Worm (Caenorhabditis elegans): Measurements from ENCODE around the gene ZK675.4.

ZK675.4 gene

DNA sequence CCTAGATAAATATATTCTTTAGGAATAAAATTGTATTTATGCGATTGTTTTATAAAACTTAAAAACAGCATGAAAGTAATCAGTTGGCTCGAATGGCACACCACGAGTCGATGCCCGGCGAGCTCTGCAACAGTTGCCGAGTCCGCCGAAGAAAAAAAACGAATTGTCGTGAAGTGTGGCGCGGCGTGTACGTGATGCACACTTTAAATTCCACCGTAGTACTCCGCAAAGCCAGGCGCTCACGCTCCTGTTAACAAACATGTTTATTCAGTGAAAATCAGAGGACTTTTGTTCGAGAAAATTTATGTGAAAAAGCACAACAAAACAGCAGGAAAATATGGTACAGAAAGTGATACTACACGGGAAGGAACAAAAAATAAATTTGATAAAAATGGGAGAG is 40.5 kb upstream of the ZK675.4 start (continued):
- TF ChIP-seq sptf-2 (GFP tag; optimal IDR thresholded peaks at IDR 0.05) (no peak), ceh-100 (GFP tag; IDR thresholded peaks at IDR 0.05) (peak; percentile 49; the same call in 1 of the 2 replicates), snpc-4 (GFP tag; optimal IDR thresholded peaks at IDR 0.05) (no peak), snpc-4 (tag; optimal IDR thresholded peaks at IDR 0.05) (peak in 1 of 4 experiments; percentile 39), B0019.2 (GFP tag; conservative IDR thresholded peaks at IDR 0.05) (no peak), ceh-91 (GFP tag; IDR thresholded peaks at IDR 0.05) (no peak), hlh-26 (GFP tag; conservative IDR thresholded peaks at IDR 0.05) (no peak), gei-17 (GFP tag; optimal IDR thresholded peaks at IDR 0.05) (no peak), ceh-58 (GFP tag; IDR thresholded peaks at IDR 0.05) (no peak), ceh-79 (tag; optimal IDR thresholded peaks at IDR 0.05) (no peak), hsf-1 (GFP tag; IDR thresholded peaks at IDR 0.05) (no peak), somi-1 (GFP tag; optimal IDR thresholded peaks at IDR 0.05) (no peak), dpff-1 (tag; optimal IDR thresholded peaks at IDR 0.05) (no peak), ekl-4 (GFP tag; IDR thresholded peaks at IDR 0.05) (peak; percentile 54; the same call in 1 of the 2 replicates), aptf-3 (GFP tag; IDR thresholded peaks at IDR 0.05) (no peak), lin-54 (GFP tag; optimal IDR thresholded peaks at IDR 0.05) (peak; percentile 51), attf-3 (GFP tag; conservative IDR thresholded peaks at IDR 0.05) (peak; percentile 73), ets-4 (GFP tag; optimal IDR thresholded peaks at IDR 0.05) (no peak), efl-1 (GFP tag; optimal IDR thresholded peaks at IDR 0.05) (no peak), K12H6.12 (tag; optimal IDR thresholded peaks at IDR 0.05) (peak; percentile 31), sdz-38 (tag; optimal IDR thresholded peaks at IDR 0.05) (no peak), snpc-1.3 (tag; optimal IDR thresholded peaks at IDR 0.05; ENCODE audit: insufficient read depth) (no peak), attf-6 (GFP tag; IDR thresholded peaks at IDR 0.05) (no peak), zfh-2 (GFP tag; conservative IDR thresholded peaks at IDR 0.05) (no peak), T26A5.8 (tag; optimal IDR thresholded peaks at IDR 0.05) (no peak), Y53G8AR.9 (GFP tag; conservative IDR thresholded peaks at IDR 0.05) (no peak), let-526 (GFP tag; IDR thresholded peaks at IDR 0.05) (no peak), xnd-1 (tag; optimal IDR thresholded peaks at IDR 0.05) (peak; percentile 33), hmg-20 (GFP tag; IDR thresholded peaks at IDR 0.05) (no peak), dox-1 (GFP tag; IDR thresholded peaks at IDR 0.05) (0 out of 2 replicates have a peak, but pooled peaks have one; percentile 7), ztf-18 (tag; optimal IDR thresholded peaks at IDR 0.05) (peak; percentile 1), madf-8 (GFP tag; conservative IDR thresholded peaks at IDR 0.05) (no peak), F22D6.2 (tag; optimal IDR thresholded peaks at IDR 0.05) (no peak), B0261.1 (tag; optimal IDR thresholded peaks at IDR 0.05) (no peak), snpc-3.4 (tag; optimal IDR thresholded peaks at IDR 0.05) (no peak)

DNA sequence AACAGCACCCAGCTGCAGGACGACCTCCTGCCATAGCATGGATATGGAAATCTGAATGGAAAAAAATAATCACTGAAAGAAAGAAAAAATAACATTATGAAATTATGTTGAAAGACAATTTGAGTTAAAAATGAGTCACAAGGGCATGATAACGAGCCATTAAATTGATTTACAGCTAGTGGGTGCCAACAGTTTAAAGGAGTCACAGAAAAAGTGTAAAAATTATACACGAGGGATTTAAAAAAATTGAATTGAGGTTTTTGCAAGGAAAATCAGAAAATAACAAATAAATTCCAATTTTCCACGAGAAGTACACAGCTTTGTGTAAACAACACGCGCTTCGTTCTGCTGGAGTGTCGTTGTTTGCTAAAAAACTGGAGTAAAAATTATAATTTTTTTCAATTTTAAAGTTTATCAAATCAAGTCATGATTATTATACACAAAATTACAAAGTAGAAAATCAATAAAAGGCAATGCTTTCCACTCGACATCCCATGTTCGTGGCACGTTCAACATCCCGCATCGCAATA is 37.2 kb upstream of the ZK675.4 start, which contains the start of gene T01H3.3:
TSS of gene T01H3.3 (minus strand) at position 51 of the 530 bp plus-strand sequence.
- no peak for TF ChIP-seq ztf-18 (tag; optimal IDR thresholded peaks at IDR 0.05)
- TF ChIP-seq die-1 (tag; optimal IDR thresholded peaks at IDR 0.05): no peak
- no peak for TF ChIP-seq chd-7 (tag; optimal IDR thresholded peaks at IDR 0.05)
- no peak for TF ChIP-seq efl-1 (GFP tag; optimal IDR thresholded peaks at IDR 0.05)
- TF ChIP-seq F23B12.7 (tag; optimal IDR thresholded peaks at IDR 0.05; ENCODE audit: insufficient read depth): peak; percentile 27
- TF ChIP-seq attf-3 (GFP tag; conservative IDR thresholded peaks at IDR 0.05): peak; percentile 91
- TF ChIP-seq cebp-1 (GFP tag; IDR thresholded peaks at IDR 0.05): no peak
- peak; percentile 15 for TF ChIP-seq cebp-1 (tag; optimal IDR thresholded peaks at IDR 0.05)
